Fruit fly (Drosophila melanogaster) whole organism, embryonic: Measurements from ENCODE around the gene CG9302.

Experiments
- B-H2 ChIP-seq: fragments of 200-800 bp; sonication (Bioruptor generic); optimal IDR thresholded peaks from 2 replicates; lab custom pipeline; 2018; ENCODE audit warnings: missing biosample characterization, mild to moderate bottlenecking, missing genetic modification characterization
- CG10431 ChIP-seq: fragments of 200-800 bp; sonication (Bioruptor generic); optimal IDR thresholded peaks from 3 replicates; lab custom pipeline; 2018; ENCODE audit warnings: missing biosample characterization, mild to moderate bottlenecking, missing genetic modification characterization
- CG10654 ChIP-seq: fragments of 200-800 bp; sonication (Bioruptor generic); optimal IDR thresholded peaks from 2 replicates; lab custom pipeline; 2016; ENCODE audit warnings: missing biosample characterization, missing genetic modification characterization
- CG15011 ChIP-seq: fragments of 200-800 bp; sonication (Bioruptor generic); optimal IDR thresholded peaks from 3 replicates; lab custom pipeline; 2018; ENCODE audit warnings: missing biosample characterization, mild to moderate bottlenecking, missing genetic modification characterization
- CG15269 ChIP-seq: fragments of 200-800 bp; sonication (Bioruptor generic); optimal IDR thresholded peaks from 2 replicates; lab custom pipeline; 2018; ENCODE audit warnings: missing biosample characterization, mild to moderate bottlenecking, missing genetic modification characterization, moderate library complexity
- CG1602 ChIP-seq: fragments of 200-800 bp; sonication (Bioruptor generic); optimal IDR thresholded peaks from 3 replicates; lab custom pipeline; 2016; ENCODE audit warnings: missing biosample characterization, missing genetic modification characterization
- CG17385 ChIP-seq: fragments of 200-800 bp; sonication (Bioruptor generic); optimal IDR thresholded peaks from 3 replicates; lab custom pipeline; 2018; ENCODE audit warnings: missing biosample characterization, mild to moderate bottlenecking, missing genetic modification characterization
- CG2202 ChIP-seq: fragments of 200-800 bp; sonication (Bioruptor generic); optimal IDR thresholded peaks from 2 replicates; lab custom pipeline; 2018; ENCODE audit warnings: missing biosample characterization, mild to moderate bottlenecking, missing genetic modification characterization
- CG33213 ChIP-seq: fragments of 200-800 bp; sonication (Bioruptor generic); optimal IDR thresholded peaks from 3 replicates; lab custom pipeline; 2016; ENCODE audit warnings: missing biosample characterization, missing genetic modification characterization
- CG34224 ChIP-seq: fragments of 200-800 bp; sonication (Bioruptor generic); IDR thresholded peaks from 3 replicates; pipeline ENCODE4 v1.3.6; 2022; ENCODE audit warnings: missing biosample characterization, missing genetic modification characterization; ENCODE audit not compliant: partially characterized antibody
- CG3995 ChIP-seq: fragments of 200-800 bp; sonication (Bioruptor generic); optimal IDR thresholded peaks from 3 replicates; lab custom pipeline; 2016; ENCODE audit warnings: missing biosample characterization, missing genetic modification characterization
- CG4617 ChIP-seq: fragments of 200-800 bp; sonication (Bioruptor generic); optimal IDR thresholded peaks from 3 replicates; lab custom pipeline; 2016; ENCODE audit warnings: missing biosample characterization, missing genetic modification characterization, borderline replicate concordance
- CG7987 ChIP-seq: fragments of 200-800 bp; sonication (Bioruptor generic); optimal IDR thresholded peaks from 2 replicates; lab custom pipeline; 2018; ENCODE audit warnings: missing biosample characterization, mild to moderate bottlenecking, missing genetic modification characterization, moderate library complexity
- CG8281 ChIP-seq: fragments of 200-800 bp; sonication (Bioruptor generic); optimal IDR thresholded peaks from 2 replicates; lab custom pipeline; 2018; ENCODE audit warnings: missing biosample characterization, mild to moderate bottlenecking, missing genetic modification characterization, moderate library complexity
- CG8290 ChIP-seq, 3 experiments: fragments of 200-800 bp; sonication (Bioruptor generic); optimal IDR thresholded peaks; 2 replicates each; lab custom pipeline; 2016 to 2019; ENCODE audit warnings: missing biosample characterization in 3 of 3, missing genetic modification characterization in 3 of 3, mild to moderate bottlenecking in 2 of 3, moderate library complexity in 1 of 3
- CG8359 ChIP-seq: fragments of 200-800 bp; sonication (Bioruptor generic); optimal IDR thresholded peaks from 2 replicates; lab custom pipeline; 2017; ENCODE audit warnings: missing biosample characterization, mild to moderate bottlenecking, missing genetic modification characterization, borderline replicate concordance
- CG9727 ChIP-seq: fragments of 200-800 bp; sonication (Bioruptor generic); optimal IDR thresholded peaks from 3 replicates; lab custom pipeline; 2017; ENCODE audit warnings: missing biosample characterization, mild to moderate bottlenecking, missing genetic modification characterization
- CHES-1-like ChIP-seq: fragments of 200-800 bp; sonication (Bioruptor generic); optimal IDR thresholded peaks from 2 replicates; lab custom pipeline; 2016; ENCODE audit warnings: missing biosample characterization, missing genetic modification characterization
- CkIIα-i1 ChIP-seq: fragments of 200-800 bp; sonication (Bioruptor generic); IDR thresholded peaks from 2 replicates; pipeline ENCODE4 v1.3.6; 2022; ENCODE audit warnings: missing biosample characterization, missing genetic modification characterization
- CoRest ChIP-seq: fragments of 200-800 bp; sonication (Bioruptor generic); optimal IDR thresholded peaks from 3 replicates; lab custom pipeline; 2018; ENCODE audit warnings: missing biosample characterization, mild to moderate bottlenecking, missing genetic modification characterization, moderate library complexity
- CrebB ChIP-seq: fragments of 200-800 bp; sonication (Bioruptor generic); optimal IDR thresholded peaks from 3 replicates; lab custom pipeline; 2018; ENCODE audit warnings: missing biosample characterization, mild to moderate bottlenecking, missing genetic modification characterization
- Dll ChIP-seq: fragments of 200-800 bp; sonication (Bioruptor generic); IDR thresholded peaks from 4 replicates; pipeline ENCODE4 v1.3.6; 2022; ENCODE audit warnings: missing biosample characterization, missing genetic modification characterization; ENCODE audit not compliant: partially characterized antibody
- Ets65A ChIP-seq: fragments of 200-800 bp; sonication (Bioruptor generic); peaks from one replicate; lab custom pipeline; 2016; ENCODE audit warnings: missing biosample characterization, missing genetic modification characterization
- H2.0 ChIP-seq: fragments of 200-800 bp; sonication (Bioruptor generic); IDR thresholded peaks from 2 replicates; pipeline ENCODE4 v1.3.6; 2022; ENCODE audit warnings: missing biosample characterization, missing genetic modification characterization
- HLH3B ChIP-seq: fragments of 200-800 bp; sonication (Bioruptor generic); IDR thresholded peaks from 2 replicates; pipeline ENCODE4 v1.3.6; 2022; ENCODE audit warnings: missing biosample characterization, missing genetic modification characterization
- HLHmδ ChIP-seq: fragments of 200-800 bp; sonication (Bioruptor generic); optimal IDR thresholded peaks from 2 replicates; lab custom pipeline; 2018; ENCODE audit warnings: missing biosample characterization, mild to moderate bottlenecking, missing genetic modification characterization, moderate library complexity
- Hmx ChIP-seq: fragments of 200-800 bp; sonication (Bioruptor generic); optimal IDR thresholded peaks from 2 replicates; lab custom pipeline; 2016; ENCODE audit warnings: missing biosample characterization, missing genetic modification characterization
- Hr51 ChIP-seq, 2 experiments: fragments of 200-800 bp; sonication (Bioruptor generic); optimal IDR thresholded peaks; 2 replicates in 1 of 2; 3 replicates in 1 of 2; lab custom pipeline; 2016 to 2018; ENCODE audit warnings: missing biosample characterization in 2 of 2, missing genetic modification characterization in 2 of 2, mild to moderate bottlenecking in 1 of 2, moderate library complexity in 1 of 2
- Jarid2 ChIP-seq: fragments of 200-800 bp; sonication (Bioruptor generic); optimal IDR thresholded peaks from 3 replicates; lab custom pipeline; 2017; ENCODE audit warnings: mild to moderate bottlenecking, missing biosample characterization, missing genetic modification reagents, missing genetic modification characterization
- Lim3 ChIP-seq: fragments of 200-800 bp; sonication (Bioruptor generic); IDR thresholded peaks from 2 replicates; pipeline ENCODE4 v1.3.6; 2022; ENCODE audit warnings: missing biosample characterization, missing genetic modification characterization
- Lpt ChIP-seq: fragments of >200 bp; optimal IDR thresholded peaks from 2 replicates; lab custom pipeline; 2018; ENCODE audit warnings: missing biosample characterization, missing genetic modification characterization
- MESR4 ChIP-seq: fragments of 200-800 bp; sonication (Bioruptor generic); optimal IDR thresholded peaks from 2 replicates; lab custom pipeline; 2018; ENCODE audit warnings: missing biosample characterization, mild to moderate bottlenecking, missing genetic modification characterization, moderate library complexity
- Mad ChIP-seq: fragments of 200-800 bp; sonication (Bioruptor generic); optimal IDR thresholded peaks from 2 replicates; lab custom pipeline; 2016; ENCODE audit warnings: missing biosample characterization, missing genetic modification characterization
- Vsx1 ChIP-seq: fragments of 200-800 bp; sonication (Bioruptor generic); optimal IDR thresholded peaks from 2 replicates; lab custom pipeline; 2017; ENCODE audit warnings: missing biosample characterization, mild to moderate bottlenecking, missing genetic modification characterization, missing genetic modification reagents
- chn ChIP-seq: fragments of 200-800 bp; sonication (Bioruptor generic); optimal IDR thresholded peaks from 2 replicates; lab custom pipeline; 2016; ENCODE audit warnings: missing biosample characterization, missing genetic modification characterization
- dysf ChIP-seq: fragments of 200-800 bp; sonication (Bioruptor generic); IDR thresholded peaks from 3 replicates; pipeline ENCODE4 v1.3.6; 2022; ENCODE audit warnings: missing biosample characterization, missing genetic modification characterization
- eve ChIP-seq, 2 experiments: fragments of >200 bp; optimal IDR thresholded peaks; 2 replicates each; lab custom pipeline; 2017; ENCODE audit warnings: missing biosample characterization in 2 of 2, missing genetic modification characterization in 2 of 2
- gem ChIP-seq: fragments of 200-800 bp; sonication (Bioruptor generic); optimal IDR thresholded peaks from 2 replicates; lab custom pipeline; 2019; ENCODE audit warnings: missing biosample characterization, mild to moderate bottlenecking, missing genetic modification characterization, moderate library complexity
- gsb ChIP-seq: fragments of 200-800 bp; sonication (Bioruptor generic); IDR thresholded peaks from 2 replicates; pipeline ENCODE4 v1.3.6; 2022; ENCODE audit warnings: missing biosample characterization, missing genetic modification characterization
- gsb-n ChIP-seq: fragments of 200-800 bp; sonication (Bioruptor generic); optimal IDR thresholded peaks from 3 replicates; lab custom pipeline; 2018; ENCODE audit warnings: missing biosample characterization, mild to moderate bottlenecking, missing genetic modification characterization
- hkb ChIP-seq, 2 experiments: fragments of 200-800 bp in 1 of 2; fragments of >200 bp in 1 of 2; sonication (Bioruptor generic) in 1 of 2; IDR thresholded peaks in 1 of 2; optimal IDR thresholded peaks in 1 of 2; 2 replicates each; pipeline versions ENCODE4 v1.3.6 to Lab custom; 2017 to 2022; ENCODE audit warnings: missing biosample characterization in 1 of 2, missing genetic modification characterization in 1 of 2
- nerfin-1 ChIP-seq: fragments of 200-800 bp; sonication (Bioruptor generic); optimal IDR thresholded peaks from 3 replicates; lab custom pipeline; 2019; ENCODE audit warnings: missing biosample characterization, mild to moderate bottlenecking, missing genetic modification characterization, moderate library complexity
- p53 ChIP-seq: fragments of 200-800 bp; sonication (Bioruptor generic); optimal IDR thresholded peaks from 2 replicates; lab custom pipeline; 2016; ENCODE audit warnings: missing biosample characterization, missing genetic modification characterization
- ro ChIP-seq: fragments of 200-800 bp; sonication (Bioruptor generic); IDR thresholded peaks from 2 replicates; pipeline ENCODE4 v1.3.6; 2022; ENCODE audit warnings: missing biosample characterization, missing genetic modification characterization
- sens ChIP-seq: fragments of 200-800 bp; sonication (Bioruptor generic); peaks from one replicate; lab custom pipeline; 2016; ENCODE audit warnings: missing biosample characterization, missing genetic modification characterization
- sna ChIP-seq: fragments of 200-800 bp; sonication (Bioruptor generic); IDR thresholded peaks from 2 replicates; pipeline ENCODE4 v1.3.6; 2022; ENCODE audit warnings: missing biosample characterization, missing genetic modification characterization; ENCODE audit not compliant: partially characterized antibody
- tin ChIP-seq: fragments of 200-800 bp; sonication (Bioruptor generic); optimal IDR thresholded peaks from 3 replicates; lab custom pipeline; 2016; ENCODE audit warnings: missing biosample characterization, missing genetic modification characterization
- ttk ChIP-seq: fragments of 200-800 bp; sonication (Bioruptor generic); IDR thresholded peaks from 2 replicates; pipeline ENCODE4 v2.1.2; 2022; ENCODE audit warnings: missing biosample characterization, missing genetic modification characterization

CG9302 gene

dm6 chr2L:13399565-13399964 lies 21.2 kb upstream of the CG9302 start (continued):
- TF ChIP-seq CG15269 (tag; lab: Kevin White, UChicago) (peak; percentile 18), Mad (GFP tag; lab: Kevin White, UChicago) (no peak), ro (GFP tag; lab: Robert Waterston, UW) (no peak), CHES-1-like (GFP tag; lab: Kevin White, UChicago) (no peak), gsb (no peak), sens (peak; percentile 86), gem (tag; lab: Kevin White, UChicago) (peak; percentile 43), CG8290 (GFP tag; optimal IDR thresholded peaks at IDR 0.05; lab: Kevin White, UChicago) (no peak), CG8290 (tag; optimal IDR thresholded peaks at IDR 0.05; lab: Kevin White, UChicago) (no peak), Hmx (no peak), sna (no peak), p53 (no peak), Lpt (no peak)

- TF ChIP-seq CoRest (tag; lab: Kevin White, UChicago), result peak; percentile 64
- no peak for TF ChIP-seq Lim3 (GFP tag; lab: Robert Waterston, UW)
- peak; percentile 16 for TF ChIP-seq Jarid2 (GFP tag; lab: Kevin White, UChicago)
- 0 out of 2 replicates have a peak, but pooled peaks have one; percentile 19 for TF ChIP-seq HLH3B (GFP tag; lab: Robert Waterston, UW)
- peak; percentile 56 for TF ChIP-seq CG33213 (GFP tag; lab: Kevin White, UChicago)
- TF ChIP-seq H2.0 (GFP tag; lab: Robert Waterston, UW), result no peak
- no peak for TF ChIP-seq CG8290 (GFP tag; optimal IDR thresholded peaks at IDR 0.05; lab: Kevin White, UChicago)
- TF ChIP-seq CG8290 (tag; optimal IDR thresholded peaks at IDR 0.05; lab: Kevin White, UChicago), result peak in 1 of 2 experiments; percentile 76
- peak; percentile 5 for TF ChIP-seq CG10431 (GFP tag; lab: Kevin White, UChicago)
- peak; percentile 43 for TF ChIP-seq CG2202 (tag; lab: Kevin White, UChicago)
- no peak for TF ChIP-seq CG8281
- TF ChIP-seq HLHmδ, result peak; percentile 62
- TF ChIP-seq MESR4 (GFP tag; lab: Kevin White, UChicago), result peak; percentile 46
- peak; percentile 50 for TF ChIP-seq Vsx1 (GFP tag; lab: Kevin White, UChicago)
- TF ChIP-seq CG9727, result peak; percentile 61
- no peak for TF ChIP-seq CkIIα-i1 (GFP tag; lab: Robert Waterston, UW)
- TF ChIP-seq CG4617, result peak; percentile 14
- peak; percentile 38 for TF ChIP-seq CG8359
- no peak for TF ChIP-seq CG1602 (GFP tag; lab: Kevin White, UChicago)
- TF ChIP-seq eve (GFP tag; optimal IDR thresholded peaks at IDR 0.05; lab: Kevin White, UChicago), result no peak
- peak in 1 of 2 experiments; percentile 46 for TF ChIP-seq Hr51 (GFP tag; optimal IDR thresholded peaks at IDR 0.05; lab: Kevin White, UChicago)
- peak; percentile 18 for TF ChIP-seq CG10654 (GFP tag; lab: Kevin White, UChicago)
- TF ChIP-seq CG3995 (GFP tag; lab: Kevin White, UChicago), result peak; percentile 13
- TF ChIP-seq CG34224 (GFP tag; lab: Robert Waterston, UW), result no peak
- peak; percentile 89 for TF ChIP-seq CG7987 (GFP tag; lab: Kevin White, UChicago)
- no peak for TF ChIP-seq chn (GFP tag; lab: Kevin White, UChicago)
- peak; percentile 51 for TF ChIP-seq nerfin-1 (tag; lab: Kevin White, UChicago)
- no peak for TF ChIP-seq hkb (optimal IDR thresholded peaks at IDR 0.05; lab: Kevin White, UChicago)
- TF ChIP-seq hkb (GFP tag; IDR thresholded peaks at IDR 0.05; lab: Robert Waterston, UW), result peak; percentile 53
- TF ChIP-seq CrebB, result peak; percentile 36
- TF ChIP-seq B-H2 (GFP tag; lab: Kevin White, UChicago), result peak; percentile 63
- TF ChIP-seq ttk (GFP tag; lab: Robert Waterston, UW), result no peak
- peak; percentile 11 for TF ChIP-seq tin (GFP tag; lab: Kevin White, UChicago)
- TF ChIP-seq Ets65A (GFP tag; lab: Kevin White, UChicago), result peak; percentile 70
- peak; percentile 45 for TF ChIP-seq gsb-n (tag; lab: Kevin White, UChicago)
- TF ChIP-seq dysf (GFP tag; lab: Robert Waterston, UW), result no peak
- no peak for TF ChIP-seq Dll
- TF ChIP-seq CG17385 (GFP tag; lab: Kevin White, UChicago), result peak; percentile 42
- peak; percentile 2 for TF ChIP-seq CG15011 (GFP tag; lab: Kevin White, UChicago)
These were observed 20.4 kb upstream of the CG9302 start, which contains the start of the genes CG10859 and CG7110 for dm6 chr2L:13398614-13399161. Gene CG10859 (minus strand): TSS chr2L:13398664. Gene CG7110 (plus strand): TSS chr2L:13398991.
